Fruit fly (Drosophila melanogaster): ENCODE results near the gene CG34126.

The CG34126 gene

dm6 chr2L:4955094-4955823 lies 26.2 kb upstream of the CG34126 start, which contains the start of the genes Jon25Bi and Marcal1:
TSS of gene Jon25Bi (minus strand) at chr2L:4955144.
TSS of gene Marcal1 (plus strand) at chr2L:4955509.
- no peak for TF ChIP-seq Sox102F (GFP tag; optimal IDR thresholded peaks at IDR 0.05)
- no peak for TF ChIP-seq Smox (GFP tag; optimal IDR thresholded peaks at IDR 0.05)
- TF ChIP-seq achi (GFP tag; optimal IDR thresholded peaks at IDR 0.05) = no peak
- TF ChIP-seq CG3919 (GFP tag; optimal IDR thresholded peaks at IDR 0.05) = no peak
- TF ChIP-seq eg (GFP tag; IDR thresholded peaks at IDR 0.05) = no peak
- no peak for TF ChIP-seq fkh (GFP tag; optimal IDR thresholded peaks at IDR 0.05)
- no peak for TF ChIP-seq Eip75B (GFP tag; optimal IDR thresholded peaks at IDR 0.05)
- TF ChIP-seq CG8319 (GFP tag; optimal IDR thresholded peaks at IDR 0.05) = no peak
- TF ChIP-seq CG3032 (tag; optimal IDR thresholded peaks at IDR 0.05) = no peak
- no peak for TF ChIP-seq CG15336 (GFP tag; IDR thresholded peaks at IDR 0.05)
- no peak for TF ChIP-seq ss (GFP tag; optimal IDR thresholded peaks at IDR 0.05)
- TF ChIP-seq OdsH (GFP tag; optimal IDR thresholded peaks at IDR 0.05) = no peak
- TF ChIP-seq CG6854 (GFP tag; optimal IDR thresholded peaks at IDR 0.05) = no peak
- no peak for TF ChIP-seq svp (GFP tag)
- TF ChIP-seq CG8632 (GFP tag; optimal IDR thresholded peaks at IDR 0.05) = no peak
- TF ChIP-seq Lpt (GFP tag; optimal IDR thresholded peaks at IDR 0.05) = no peak
- TF ChIP-seq CG10669 (GFP tag; optimal IDR thresholded peaks at IDR 0.05) = no peak
- TF ChIP-seq CG6792 (GFP tag; optimal IDR thresholded peaks at IDR 0.05) = no peak

dm6 chr2L:4958111-4958510 lies 23.3 kb upstream of the CG34126 start, which contains the start of gene CG34124:
TSS of gene CG34124 (plus strand) at chr2L:4958411.
- TF ChIP-seq CG9139 (GFP tag; optimal IDR thresholded peaks at IDR 0.05) (no peak), Ets96B (tag; optimal IDR thresholded peaks at IDR 0.05) (no peak), Sox102F (GFP tag; optimal IDR thresholded peaks at IDR 0.05) (no peak), cyc (GFP tag; optimal IDR thresholded peaks at IDR 0.05) (no peak), topi (GFP tag; optimal IDR thresholded peaks at IDR 0.05) (no peak), Hr38 (GFP tag; optimal IDR thresholded peaks at IDR 0.05) (no peak), dsx (GFP tag; optimal IDR thresholded peaks at IDR 0.05; ENCODE audit: poor library complexity, severe bottlenecking) (no peak), CG11294 (GFP tag; IDR thresholded peaks at IDR 0.05) (no peak), Eip78C (GFP tag) (no peak)

dm6 chr2L:4965420-4965819 lies 16.0 kb upstream of the CG34126 start, which contains the start of gene CG34125:
TSS of gene CG34125 (plus strand) at chr2L:4965673.
- TF ChIP-seq CG6808 (GFP tag; optimal IDR thresholded peaks at IDR 0.05) (no peak), CG31627 (GFP tag; optimal IDR thresholded peaks at IDR 0.05) (peak; percentile 39), fd59A (GFP tag; optimal IDR thresholded peaks at IDR 0.05) (no peak), CG6792 (GFP tag; optimal IDR thresholded peaks at IDR 0.05) (no peak), svp (GFP tag) (no peak), CG15336 (GFP tag; IDR thresholded peaks at IDR 0.05) (0 out of 2 replicates have a peak, but pooled peaks have one; percentile 16), OdsH (GFP tag; optimal IDR thresholded peaks at IDR 0.05) (no peak), achi (GFP tag; optimal IDR thresholded peaks at IDR 0.05) (no peak), CG6854 (GFP tag; optimal IDR thresholded peaks at IDR 0.05) (no peak), CG32006 (GFP tag; optimal IDR thresholded peaks at IDR 0.05) (no peak), CG7368 (GFP tag; optimal IDR thresholded peaks at IDR 0.05) (no peak), Hr39 (GFP tag; optimal IDR thresholded peaks at IDR 0.05) (no peak), Eip78C (GFP tag) (no peak), Sox15 (GFP tag; optimal IDR thresholded peaks at IDR 0.05) (no peak), cyc (GFP tag; optimal IDR thresholded peaks at IDR 0.05) (peak; percentile 40), dac (GFP tag; optimal IDR thresholded peaks at IDR 0.05) (no peak), net (GFP tag; optimal IDR thresholded peaks at IDR 0.05) (no peak), Eip93F (GFP tag; optimal IDR thresholded peaks at IDR 0.05) (no peak), Hr4 (GFP tag; optimal IDR thresholded peaks at IDR 0.05) (no peak)

All from whole organism, prepupa.